Fruit fly (Drosophila melanogaster) S2 (cell line): ENCODE measurements around the gene O-fut2.

Experiments
- CG8478 ChIP-seq: fragments of >200 bp; optimal IDR thresholded peaks from 2 replicates; lab custom pipeline; 2018
- CTCF ChIP-seq, 2 experiments: fragments of >200 bp; optimal IDR thresholded peaks; 2 replicates each; lab custom pipeline; 2018

The O-fut2 gene

dm6 chrX:1466505-1467381, 947 bp upstream of the O-fut2 start:
- TF ChIP-seq CTCF (optimal IDR thresholded peaks at IDR 0.05; lab: Kevin White, UChicago) (no peak), CG8478 (lab: Kevin White, UChicago) (no peak)

dm6 chrX:1464033-1464432, 1.8 kb downstream of the O-fut2 start, which contains the start of gene Ns3:
TSS of gene Ns3 (minus strand) at chrX:1464220.
- no peak for TF ChIP-seq CG8478 (lab: Kevin White, UChicago)
- peak; percentile 3 to 7 for TF ChIP-seq CTCF (optimal IDR thresholded peaks at IDR 0.05; lab: Kevin White, UChicago)

DNA sequence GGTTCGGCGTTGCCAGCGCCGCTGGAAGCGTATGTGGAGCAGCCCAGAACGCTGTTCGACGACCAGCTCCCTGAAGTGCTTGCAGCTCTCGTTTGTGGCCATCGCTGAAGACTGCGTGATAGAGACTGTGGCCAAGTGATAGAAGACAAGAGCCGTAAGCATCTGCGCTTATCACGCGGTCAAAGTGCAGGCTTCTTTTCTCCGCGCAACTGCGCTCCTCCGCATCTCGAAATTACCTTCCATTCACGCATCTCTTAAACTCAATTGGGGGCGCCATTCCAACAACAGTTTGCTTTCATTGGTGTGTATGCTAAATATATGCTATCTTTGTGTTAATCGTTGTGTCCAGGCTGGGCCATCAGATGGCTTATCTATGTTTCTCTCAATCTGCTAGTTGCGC, 4.3 kb downstream of the O-fut2 start, which contains the start of gene CG14787:
CG14787 (minus strand) TSS at position 133 of the 400 bp plus-strand sequence.
- TF ChIP-seq CG8478 (lab: Kevin White, UChicago), result no peak
- TF ChIP-seq CTCF (optimal IDR thresholded peaks at IDR 0.05; lab: Kevin White, UChicago), result no peak

- no peak for TF ChIP-seq CG8478 (lab: Kevin White, UChicago)
- no peak for TF ChIP-seq CTCF (optimal IDR thresholded peaks at IDR 0.05; lab: Kevin White, UChicago)
Measured at dm6 chrX:1460278-1460872, 5.4 kb downstream of the O-fut2 start, which contains the start of gene Lrpprc2. TSS of gene Lrpprc2 (minus strand) at chrX:1460617.

dm6 chrX:1456954-1457353, 8.8 kb downstream of the O-fut2 start, which contains the start of gene CG14785:
TSS of gene CG14785 (minus strand) at chrX:1457054.
- TF ChIP-seq CG8478 (lab: Kevin White, UChicago) (no peak), CTCF (optimal IDR thresholded peaks at IDR 0.05; lab: Kevin White, UChicago) (no peak)

dm6 chrX:1454837-1455236, 11.0 kb downstream of the O-fut2 start:
- TF ChIP-seq CTCF (optimal IDR thresholded peaks at IDR 0.05; lab: Kevin White, UChicago), result no peak
- TF ChIP-seq CG8478 (lab: Kevin White, UChicago), result no peak

dm6 chrX:1452130-1452529, 13.7 kb downstream of the O-fut2 start, which contains the start of gene Gr2a:
TSS of gene Gr2a (plus strand) at chrX:1452430.
- TF ChIP-seq CG8478 (lab: Kevin White, UChicago), result no peak
